Worm (Caenorhabditis elegans) whole organism, L4 larva: ENCODE results near the gene C25F9.2.

Source experiments
- ceh-20 ChIP-seq: fragments of 200-800 bp; sonication (Bioruptor generic); IDR thresholded peaks from 2 replicates; pipeline ENCODE4 v1.3.6; 2022; ENCODE audit warnings: missing genetic modification reagents, missing genetic modification characterization, missing compliant biosample characterization
- daf-19 ChIP-seq: fragments of 200-800 bp; sonication (Bioruptor generic); conservative IDR thresholded peaks from 2 replicates; pipeline ENCODE4 v1.3.6; 2022; ENCODE audit warnings: missing genetic modification characterization, missing compliant biosample characterization
- lin-1 ChIP-seq: fragments of 200-800 bp; sonication (Bioruptor generic); IDR thresholded peaks from 2 replicates; pipeline ENCODE4 v1.3.6; 2022; ENCODE audit warnings: missing genetic modification reagents, missing genetic modification characterization, missing compliant biosample characterization
- mdl-1 ChIP-seq, 2 experiments: fragments of 150-350 bp in 1 of 2; sonication (generic microtip) in 1 of 2; optimal IDR thresholded peaks; 2 replicates each; lab custom pipeline; 2014 to 2017; ENCODE audit warnings: missing biosample characterization in 2 of 2, missing genetic modification characterization in 2 of 2
- nhr-10 ChIP-seq: fragments of 150-350 bp; optimal IDR thresholded peaks from 2 replicates; lab custom pipeline; 2014; ENCODE audit warnings: missing biosample characterization, missing genetic modification characterization
- nhr-11 ChIP-seq: fragments of 150-350 bp; optimal IDR thresholded peaks from 2 replicates; lab custom pipeline; 2014; ENCODE audit warnings: missing biosample characterization, missing genetic modification characterization
- nhr-28 ChIP-seq: fragments of 150-350 bp; optimal IDR thresholded peaks from 2 replicates; lab custom pipeline; 2014; ENCODE audit warnings: missing biosample characterization, missing genetic modification characterization
- php-3 ChIP-seq: fragments of 200-800 bp; sonication (Bioruptor generic); IDR thresholded peaks from 2 replicates; pipeline ENCODE4 v1.3.6; 2022; ENCODE audit warnings: missing genetic modification reagents, missing genetic modification characterization, missing compliant biosample characterization
- snpc-1.2 ChIP-seq: fragments of 200-800 bp; sonication (Bioruptor generic); IDR thresholded peaks from 2 replicates; pipeline ENCODE4 v1.3.6; 2022; ENCODE audit warnings: missing genetic modification reagents, missing genetic modification characterization, missing compliant biosample characterization
- snpc-4 ChIP-seq: fragments of 150-350 bp; optimal IDR thresholded peaks from 2 replicates; lab custom pipeline; 2014; ENCODE audit warnings: missing biosample characterization, missing genetic modification characterization

DNA sequence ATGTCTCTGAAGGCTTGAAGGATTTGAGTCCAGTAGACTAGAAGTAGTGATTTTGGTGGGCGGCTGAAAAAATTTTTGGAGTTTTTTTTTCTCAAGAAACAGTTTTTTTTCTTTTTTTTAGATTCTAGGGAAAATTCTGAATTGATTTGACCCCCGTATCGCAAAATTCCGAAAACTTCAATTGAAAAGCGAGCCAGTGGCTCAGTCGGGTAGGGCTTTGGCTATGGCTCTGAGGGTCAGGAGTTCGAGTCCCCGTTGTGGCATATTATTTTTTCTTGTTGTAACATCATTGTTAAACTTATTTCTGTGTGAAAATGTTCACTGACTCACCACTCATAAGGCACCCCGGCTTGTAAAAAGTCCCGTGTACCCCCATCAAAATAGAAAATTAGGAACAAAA is 22.9 kb upstream of the C25F9.2 start:
- TF ChIP-seq lin-1 (no peak), daf-19 (GFP tag; lab: Robert Waterston, UW) (no peak), nhr-28 (tag; lab: Kevin White, UChicago) (no peak), ceh-20 (GFP tag; lab: Robert Waterston, UW) (no peak), snpc-4 (no peak), snpc-1.2 (GFP tag; lab: Robert Waterston, UW) (no peak), php-3 (GFP tag; lab: Robert Waterston, UW) (no peak), mdl-1 (tag; optimal IDR thresholded peaks at IDR 0.05; lab: Kevin White, UChicago) (no peak), nhr-11 (tag; lab: Kevin White, UChicago) (no peak), nhr-10 (tag; lab: Kevin White, UChicago) (no peak)
